Worm (Caenorhabditis elegans): ENCODE results near the gene F41E7.9.

F41E7.9 gene

DNA sequence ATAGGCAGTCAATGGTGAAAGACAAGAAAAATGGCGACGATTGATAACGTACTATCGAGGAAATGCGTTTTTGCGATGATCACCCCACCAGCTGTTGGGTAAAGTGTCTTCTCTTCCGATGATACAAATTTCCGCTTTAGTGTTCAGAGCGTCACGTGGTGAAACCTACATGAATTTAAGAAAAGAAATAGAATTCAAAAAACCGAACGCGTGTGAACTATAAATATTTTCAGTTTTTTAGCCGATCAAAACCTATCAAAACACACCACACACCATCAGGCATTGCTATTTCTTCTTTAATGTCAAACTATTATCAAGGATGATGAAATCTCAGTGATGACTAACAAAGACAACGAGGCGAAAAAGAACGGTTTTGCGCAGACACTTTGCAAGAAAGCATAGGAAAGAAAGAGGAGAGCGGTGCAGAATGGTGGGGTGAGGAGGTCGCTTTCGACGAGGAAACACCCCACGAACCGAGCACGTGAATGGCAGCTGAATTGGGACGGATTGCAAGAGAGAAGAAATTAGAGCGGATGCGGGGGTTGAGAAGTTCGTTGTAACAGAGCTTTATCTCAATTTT, 16.3 kb upstream of the F41E7.9 start (continued):
- TF ChIP-seq hif-1 (tag; optimal IDR thresholded peaks at IDR 0.05) (peak in 1 of 2 experiments; percentile 25), madf-5 (GFP tag; IDR thresholded peaks at IDR 0.05) (no peak), zag-1 (tag; optimal IDR thresholded peaks at IDR 0.05) (no peak), ceh-62 (tag; optimal IDR thresholded peaks at IDR 0.05) (no peak), Y75B8A.6 (GFP tag; IDR thresholded peaks at IDR 0.05) (no peak), tra-1 (GFP tag; IDR thresholded peaks at IDR 0.05) (peak; percentile 24), F26F4.8 (GFP tag; conservative IDR thresholded peaks at IDR 0.05) (no peak), lsy-2 (tag; optimal IDR thresholded peaks at IDR 0.05) (peak in 1 of 2 experiments; percentile 14), lin-13 (GFP tag; optimal IDR thresholded peaks at IDR 0.05) (no peak), ztf-7 (tag; optimal IDR thresholded peaks at IDR 0.05) (no peak), ceh-44 (GFP tag; IDR thresholded peaks at IDR 0.05) (no peak), lin-15B (tag; optimal IDR thresholded peaks at IDR 0.05) (no peak), nhr-48 (tag; optimal IDR thresholded peaks at IDR 0.05) (peak; percentile 80)

DNA sequence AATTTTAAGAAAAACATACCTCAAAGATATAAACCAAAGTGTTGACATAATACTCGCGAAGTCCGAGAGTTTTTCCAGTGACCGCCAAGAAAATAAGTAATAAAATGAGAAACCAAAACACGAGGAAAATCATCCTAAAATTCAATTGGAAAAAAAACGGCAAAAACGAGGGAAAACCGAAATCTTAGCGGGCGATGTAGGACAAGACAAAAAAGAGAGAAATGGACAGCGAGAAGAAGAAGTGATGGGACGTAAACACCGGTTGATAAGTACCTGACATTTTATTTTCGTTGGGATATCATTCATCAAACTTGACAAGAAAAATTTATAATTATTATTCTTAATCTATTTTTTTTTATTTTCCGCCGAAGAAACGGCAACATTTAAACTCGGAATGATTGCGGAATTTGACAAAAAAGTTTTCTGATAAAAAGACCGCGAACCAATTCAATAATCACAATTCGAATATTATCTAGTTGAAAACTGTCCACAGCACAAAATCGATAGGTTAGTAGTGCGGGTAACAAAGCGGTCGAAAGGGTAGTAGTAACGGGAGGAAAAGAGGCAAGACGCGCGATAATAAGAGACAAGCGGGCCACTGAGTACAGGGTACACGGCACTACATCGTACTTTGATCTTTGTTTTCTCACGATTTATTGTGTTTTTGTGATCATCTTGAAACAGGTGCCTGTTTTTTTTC, 11.7 kb upstream of the F41E7.9 start, which contains the start of gene acl-5:
Gene acl-5 (minus strand): TSS at position 134 of the 700 bp plus-strand sequence.
- TF ChIP-seq mes-2 (tag; optimal IDR thresholded peaks at IDR 0.05; ENCODE audit: poor library complexity, severe bottlenecking), result peak; percentile 10
- TF ChIP-seq daf-16 (GFP tag; optimal IDR thresholded peaks at IDR 0.05), result peak in 1 of 2 experiments; percentile 24
- TF ChIP-seq daf-16 (tag; optimal IDR thresholded peaks at IDR 0.05), result peak; percentile 52
- TF ChIP-seq ceh-20 (GFP tag; IDR thresholded peaks at IDR 0.05), result no peak
- no peak for TF ChIP-seq ceh-44 (GFP tag; IDR thresholded peaks at IDR 0.05)
- TF ChIP-seq dmd-6 (GFP tag; IDR thresholded peaks at IDR 0.05), result peak; percentile 25
- peak; percentile 52 for TF ChIP-seq hlh-11 (tag; optimal IDR thresholded peaks at IDR 0.05)
- TF ChIP-seq aha-1 (tag), result peak; percentile 83
- TF ChIP-seq nhr-28 (tag; optimal IDR thresholded peaks at IDR 0.05), result peak; percentile 27
- no peak for TF ChIP-seq sdz-12 (GFP tag; optimal IDR thresholded peaks at IDR 0.05)
- no peak for TF ChIP-seq F10B5.3 (tag; optimal IDR thresholded peaks at IDR 0.05)
- peak; percentile 21 for TF ChIP-seq pqm-1 (tag; optimal IDR thresholded peaks at IDR 0.05)

DNA sequence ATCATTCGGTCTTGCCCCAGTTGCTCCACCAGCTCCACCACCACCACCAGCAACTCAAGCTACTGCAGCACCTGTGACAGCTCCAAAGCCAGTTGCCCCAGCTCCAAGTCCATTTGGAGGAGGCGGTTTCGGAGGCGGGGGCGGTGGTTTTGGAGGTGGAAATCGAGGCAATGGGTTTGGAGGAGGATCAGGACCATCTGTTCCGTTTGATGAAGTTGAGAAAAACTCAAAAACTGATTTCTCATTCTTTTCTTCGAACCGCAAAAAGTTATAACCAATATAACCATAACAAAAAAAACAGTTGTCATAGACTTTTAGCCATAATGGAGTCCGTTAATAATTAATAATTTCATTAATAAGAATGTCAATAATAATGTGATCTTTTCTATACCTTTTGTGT, 5.6 kb upstream of the F41E7.9 start:
- TF ChIP-seq arid-1 (GFP tag; conservative IDR thresholded peaks at IDR 0.05) (no peak), mes-2 (tag; optimal IDR thresholded peaks at IDR 0.05; ENCODE audit: poor library complexity, severe bottlenecking) (no peak), snpc-1.2 (GFP tag; IDR thresholded peaks at IDR 0.05) (no peak), set-16 (GFP tag; IDR thresholded peaks at IDR 0.05) (peak; percentile 79), aha-1 (tag) (peak; percentile 93), lir-3 (tag; optimal IDR thresholded peaks at IDR 0.05) (no peak), sdz-12 (GFP tag; optimal IDR thresholded peaks at IDR 0.05) (no peak)

DNA sequence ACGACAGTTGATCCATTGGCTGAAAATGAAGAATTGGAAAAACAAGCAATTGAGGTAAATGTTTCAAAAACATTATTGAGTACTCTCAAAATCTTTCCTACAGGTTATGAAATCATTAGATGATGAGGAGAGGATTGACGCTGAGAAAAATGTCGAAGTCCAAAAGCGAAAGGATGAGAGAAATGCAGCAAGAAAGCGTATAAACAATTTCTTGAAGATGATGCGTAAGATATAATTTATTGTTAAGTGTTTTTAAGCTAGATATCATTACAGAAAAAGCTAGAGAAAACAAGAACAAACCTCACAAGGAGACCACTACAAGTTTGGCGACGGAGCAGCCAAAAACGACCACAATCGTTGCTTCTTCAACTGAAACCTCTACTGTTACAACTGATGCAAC, 3.8 kb upstream of the F41E7.9 start:
- TF ChIP-seq arid-1 (GFP tag; conservative IDR thresholded peaks at IDR 0.05), result no peak
- peak in 1 of 2 experiments; percentile 65 for TF ChIP-seq unc-62 (GFP tag; optimal IDR thresholded peaks at IDR 0.05 in 1 of 2)
- no peak for TF ChIP-seq unc-62 (tag; optimal IDR thresholded peaks at IDR 0.05)
- TF ChIP-seq ama-1 (optimal IDR thresholded peaks at IDR 0.05), result no peak

DNA sequence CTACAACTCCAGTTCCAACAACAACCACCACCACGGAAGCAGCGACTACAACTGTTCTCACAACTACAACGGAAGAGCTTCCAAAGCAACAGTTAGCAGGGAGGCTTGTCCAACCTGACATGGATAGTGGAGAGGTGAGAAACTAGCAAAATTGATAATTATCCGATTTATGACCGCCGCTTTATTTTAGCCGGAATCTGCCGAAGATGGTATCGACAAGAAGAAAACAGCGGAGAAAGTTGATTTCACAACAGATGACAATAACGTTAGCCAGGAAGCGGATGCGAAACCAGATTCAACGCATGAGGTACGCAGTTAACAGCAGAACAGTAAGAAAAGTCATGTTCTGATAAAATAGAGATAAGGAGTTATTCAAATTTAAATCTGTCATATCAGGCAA, 2.6 kb upstream of the F41E7.9 start:
- peak; percentile 68 for TF ChIP-seq aha-1 (tag)
- no peak for TF ChIP-seq zfp-2 (tag; optimal IDR thresholded peaks at IDR 0.05)
- TF ChIP-seq jun-1 (tag; optimal IDR thresholded peaks at IDR 0.05), result no peak
- TF ChIP-seq madf-9 (GFP tag; conservative IDR thresholded peaks at IDR 0.05), result no peak
- TF ChIP-seq ces-1 (GFP tag; optimal IDR thresholded peaks at IDR 0.05), result no peak
- no peak for TF ChIP-seq dpl-1 (GFP tag; optimal IDR thresholded peaks at IDR 0.05)
